Worm (Caenorhabditis elegans) whole organism, mixed stage, embryonic: ENCODE results near the gene vep-2.

Experiments
- M03D4.4 ChIP-seq: sonication (generic microtip); optimal IDR thresholded peaks from 2 replicates; lab custom pipeline; 2017; ENCODE audit warnings: mild to moderate bottlenecking, missing genetic modification characterization, missing compliant biosample characterization
- ceh-39 ChIP-seq: fragments of 150-350 bp; optimal IDR thresholded peaks from 2 replicates; lab custom pipeline; 2014; ENCODE audit warnings: missing biosample characterization, missing genetic modification characterization
- cnd-1 ChIP-seq: fragments of 200-800 bp; sonication (Bioruptor generic); optimal IDR thresholded peaks from 2 replicates; lab custom pipeline; 2018; ENCODE audit warnings: mild to moderate bottlenecking, missing genetic modification characterization, missing compliant biosample characterization
- drap-1 ChIP-seq: fragments of 200-800 bp; sonication (Bioruptor generic); optimal IDR thresholded peaks from 3 replicates; lab custom pipeline; 2018; ENCODE audit warnings: mild to moderate bottlenecking, missing genetic modification characterization, missing compliant biosample characterization
- elt-1 ChIP-seq: sonication (generic microtip); optimal IDR thresholded peaks from 2 replicates; lab custom pipeline; 2017; ENCODE audit warnings: missing genetic modification characterization, mild to moderate bottlenecking, missing compliant biosample characterization, antibody characterized with exemption, moderate library complexity, borderline replicate concordance; ENCODE audit not compliant: insufficient read depth
- ham-2 ChIP-seq: fragments of 200-800 bp; sonication (Bioruptor generic); optimal IDR thresholded peaks from 2 replicates; lab custom pipeline; 2018; ENCODE audit warnings: mild to moderate bottlenecking, missing genetic modification characterization, missing compliant biosample characterization
- hlh-1 ChIP-seq: fragments of 150-350 bp; optimal IDR thresholded peaks from 2 replicates; lab custom pipeline; 2014; ENCODE audit warnings: missing biosample characterization, missing genetic modification reagents, missing genetic modification characterization
- lin-13 ChIP-seq: fragments of 150-350 bp; optimal IDR thresholded peaks from 2 replicates; lab custom pipeline; 2014; ENCODE audit warnings: missing biosample characterization, missing genetic modification characterization
- lin-32 ChIP-seq: fragments of 200-800 bp; sonication (Bioruptor generic); optimal IDR thresholded peaks from 2 replicates; lab custom pipeline; 2018; ENCODE audit warnings: mild to moderate bottlenecking, missing genetic modification characterization, missing compliant biosample characterization
- lsy-2 ChIP-seq: fragments of 150-350 bp; optimal IDR thresholded peaks from 2 replicates; lab custom pipeline; 2014; ENCODE audit warnings: missing biosample characterization, missing genetic modification characterization
- mep-1 ChIP-seq: fragments of 150-350 bp; optimal IDR thresholded peaks from 2 replicates; lab custom pipeline; 2017; ENCODE audit warnings: missing biosample characterization, missing genetic modification reagents, missing genetic modification characterization, inconsistent platforms
- mls-2 ChIP-seq: sonication (generic microtip); optimal IDR thresholded peaks from 2 replicates; lab custom pipeline; 2016; ENCODE audit warnings: mild to moderate bottlenecking, missing genetic modification characterization, moderate library complexity, missing compliant biosample characterization
- nhr-12 ChIP-seq: fragments of 150-350 bp; optimal IDR thresholded peaks from 2 replicates; lab custom pipeline; 2014; ENCODE audit warnings: missing biosample characterization, missing genetic modification characterization
- nhr-2 ChIP-seq: fragments of 150-350 bp; optimal IDR thresholded peaks from 2 replicates; lab custom pipeline; 2014; ENCODE audit warnings: missing biosample characterization, missing genetic modification characterization
- nhr-76 ChIP-seq: sonication (generic microtip); optimal IDR thresholded peaks from 2 replicates; lab custom pipeline; 2017; ENCODE audit warnings: missing biosample characterization, missing genetic modification characterization
- pha-4 ChIP-seq: fragments of 150-350 bp; optimal IDR thresholded peaks from 2 replicates; lab custom pipeline; 2018; ENCODE audit warnings: missing biosample characterization, missing genetic modification reagents, missing genetic modification characterization
- sem-2 ChIP-seq: fragments of 200-800 bp; sonication (Bioruptor generic); optimal IDR thresholded peaks from 2 replicates; lab custom pipeline; 2018; ENCODE audit warnings: mild to moderate bottlenecking, missing genetic modification characterization, missing compliant biosample characterization
- sptf-1 ChIP-seq: sonication (generic microtip); optimal IDR thresholded peaks from 2 replicates; lab custom pipeline; 2017; ENCODE audit warnings: mild to moderate bottlenecking, missing genetic modification characterization, moderate library complexity, missing compliant biosample characterization
- tbx-8 ChIP-seq: fragments of 200-800 bp; sonication (Bioruptor generic); optimal IDR thresholded peaks from 2 replicates; lab custom pipeline; 2018; ENCODE audit warnings: mild to moderate bottlenecking, missing genetic modification characterization, moderate library complexity, missing compliant biosample characterization
- unc-62 ChIP-seq: fragments of 150-350 bp; optimal IDR thresholded peaks from 2 replicates; lab custom pipeline; 2014; ENCODE audit warnings: missing biosample characterization, missing genetic modification reagents, missing genetic modification characterization

Gene vep-2

ce11 chrX:3678507-3679175 is 50.5 kb downstream of the vep-2 start, which contains the start of gene tag-52:
Gene tag-52, minus strand, starts transcription at chrX:3678557.
- peak; percentile 10 for TF ChIP-seq mep-1 (tag; lab: Kevin White, UChicago)
- TF ChIP-seq lsy-2, result no peak
- TF ChIP-seq lin-32 (GFP tag; lab: Kevin White, UChicago), result peak; percentile 73
- peak; percentile 0 for TF ChIP-seq hlh-1 (tag; lab: Kevin White, UChicago)
- TF ChIP-seq sptf-1 (tag; lab: Kevin White, UChicago), result peak; percentile 56
- TF ChIP-seq unc-62 (GFP tag; lab: Kevin White, UChicago), result peak; percentile 26
- TF ChIP-seq elt-1 (tag; lab: Kevin White, UChicago), result no peak
- peak; percentile 55 for TF ChIP-seq mls-2 (tag; lab: Kevin White, UChicago)
- peak; percentile 38 for TF ChIP-seq lin-13 (tag; lab: Kevin White, UChicago)
- no peak for TF ChIP-seq nhr-76 (tag; lab: Kevin White, UChicago)
- TF ChIP-seq pha-4 (tag; lab: Kevin White, UChicago), result no peak
- TF ChIP-seq nhr-2 (tag; lab: Kevin White, UChicago), result no peak
- TF ChIP-seq drap-1 (GFP tag; lab: Kevin White, UChicago), result peak; percentile 26
- TF ChIP-seq sem-2 (GFP tag; lab: Kevin White, UChicago), result peak; percentile 23
- TF ChIP-seq tbx-8 (GFP tag; lab: Kevin White, UChicago), result no peak
- TF ChIP-seq cnd-1, result peak; percentile 75
- TF ChIP-seq nhr-12 (tag; lab: Kevin White, UChicago), result no peak
- TF ChIP-seq ceh-39, result peak; percentile 34
- TF ChIP-seq M03D4.4, result peak; percentile 59
- TF ChIP-seq ham-2 (GFP tag; lab: Kevin White, UChicago), result peak; percentile 53
- TF ChIP-seq, all 35 proteins: peak for 13
